Worm (Caenorhabditis elegans): Measurements from ENCODE around the gene T28F3.9.
"Not testable (repeated sequence)": the region's sequence is repeated elsewhere in the genome, so short reads cannot be mapped to it uniquely, and the experiment has no call there.

The T28F3.9 gene

DNA sequence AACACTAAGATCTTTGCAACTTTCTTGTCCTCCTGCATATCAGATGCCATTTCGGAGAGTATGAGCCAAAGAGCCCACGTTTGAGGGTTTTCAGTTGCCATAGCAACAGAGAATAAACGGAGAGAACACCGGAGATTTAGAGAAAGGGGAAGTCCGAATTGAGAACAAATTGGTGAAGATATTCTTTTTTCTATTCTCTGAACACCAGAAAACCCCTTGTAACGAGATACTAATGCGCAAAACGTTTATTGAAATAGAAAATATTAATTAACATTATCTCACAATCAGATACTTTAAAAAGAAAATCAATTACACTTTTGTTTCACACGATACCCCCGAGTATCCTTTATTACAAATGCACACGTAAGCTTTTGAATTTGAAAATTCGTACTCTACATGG lies 6.4 kb upstream of the T28F3.9 start, which contains the start of gene ifta-2:
ifta-2 (minus strand) TSS at position 101 of the 400 bp plus-strand sequence.
- TF ChIP-seq ahr-1 (tag; optimal IDR thresholded peaks at IDR 0.05) = no peak
- no peak for TF ChIP-seq pag-3 (tag; optimal IDR thresholded peaks at IDR 0.05; ENCODE audit: borderline replicate concordance)

DNA sequence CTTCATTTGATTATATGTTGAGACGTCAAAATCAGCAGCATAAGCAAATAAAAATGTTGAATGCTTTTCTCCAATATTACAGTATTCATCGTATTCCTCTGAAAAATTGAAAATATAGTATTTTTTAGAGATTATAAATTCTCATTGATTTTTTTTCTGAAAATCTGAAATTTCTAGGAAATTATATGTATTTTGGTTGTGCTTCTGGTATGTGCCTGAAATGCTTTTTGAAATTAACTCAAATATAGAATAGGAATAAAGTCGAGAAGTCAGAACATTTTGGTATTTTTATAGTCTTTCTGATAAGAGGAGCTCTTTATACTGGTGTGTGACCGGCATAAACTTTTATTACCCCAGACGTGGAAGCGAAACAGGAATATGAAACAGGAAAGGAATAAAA lies 1.1 kb upstream of the T28F3.9 start, which contains the start of gene T28F3.8:
T28F3.8 (minus strand) TSS at position 101 of the 400 bp plus-strand sequence.
- not testable (repeated sequence) for TF ChIP-seq ztf-16 (tag; optimal IDR thresholded peaks at IDR 0.05); ceh-18 (tag; optimal IDR thresholded peaks at IDR 0.05); ceh-19 (GFP tag; optimal IDR thresholded peaks at IDR 0.05)

DNA sequence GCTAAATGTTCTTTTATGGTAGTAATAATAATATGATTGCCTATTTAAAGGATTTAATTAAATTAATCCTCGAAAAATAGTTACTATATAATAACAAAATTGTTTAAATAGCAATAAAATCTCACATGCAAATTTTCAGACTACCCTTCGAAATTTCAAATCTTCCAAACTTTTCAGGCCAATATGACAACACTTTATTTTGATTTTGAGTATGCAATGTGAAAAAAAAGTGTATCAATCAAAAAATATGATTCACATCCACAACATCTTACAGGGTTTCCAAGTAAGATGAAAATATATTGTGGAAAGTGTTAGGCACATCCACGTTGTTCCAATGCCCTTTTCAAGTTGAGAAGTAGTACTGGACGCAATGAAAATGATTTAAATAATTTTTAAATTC lies 3.5 kb downstream of the T28F3.9 start, which contains the start of gene snf-9:
snf-9 (plus strand) TSS at position 301 of the 400 bp plus-strand sequence.
- TF ChIP-seq lin-11 (tag; optimal IDR thresholded peaks at IDR 0.05) (no peak), K02D7.2 (tag; optimal IDR thresholded peaks at IDR 0.05) (no peak), rnt-1 (tag; optimal IDR thresholded peaks at IDR 0.05) (no peak), pat-9 (tag; optimal IDR thresholded peaks at IDR 0.05) (no peak), dmd-4 (tag; optimal IDR thresholded peaks at IDR 0.05; ENCODE audit: borderline replicate concordance) (no peak), eyg-1 (tag; optimal IDR thresholded peaks at IDR 0.05) (no peak), nhr-11 (tag; optimal IDR thresholded peaks at IDR 0.05) (no peak), C08G9.2 (tag; optimal IDR thresholded peaks at IDR 0.05) (no peak)

DNA sequence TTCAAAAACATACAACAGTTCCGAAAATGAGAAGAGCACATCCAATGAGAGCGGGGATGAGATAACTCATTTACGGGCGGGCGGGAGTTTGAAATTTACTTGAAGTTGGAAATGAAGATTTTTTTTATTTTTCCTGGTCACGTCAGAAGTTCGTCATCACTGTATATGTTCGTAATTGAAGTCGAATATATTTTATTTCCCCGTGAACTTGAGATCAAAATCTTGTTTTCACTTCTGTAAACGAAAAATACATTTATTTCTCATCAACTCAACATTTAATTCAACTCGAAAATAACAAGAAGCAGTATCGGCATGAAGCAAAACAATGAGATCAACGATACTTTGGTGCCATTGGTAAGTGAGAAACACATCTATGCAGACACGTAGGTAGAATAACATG lies 8.1 kb downstream of the T28F3.9 start, which contains the start of gene C49C3.20:
C49C3.20 (minus strand) TSS at position 101 of the 400 bp plus-strand sequence.
- no peak for TF ChIP-seq fkh-10 (GFP tag; optimal IDR thresholded peaks at IDR 0.05)
- TF ChIP-seq elt-2 (tag; optimal IDR thresholded peaks at IDR 0.05) = no peak
- no peak for TF ChIP-seq unc-42 (tag; optimal IDR thresholded peaks at IDR 0.05)
- TF ChIP-seq unc-3 (GFP tag; conservative IDR thresholded peaks at IDR 0.05) = no peak
- TF ChIP-seq unc-3 (tag; optimal IDR thresholded peaks at IDR 0.05) = no peak
- TF ChIP-seq ref-2 (tag; optimal IDR thresholded peaks at IDR 0.05) = no peak
- no peak for TF ChIP-seq npax-4 (tag; optimal IDR thresholded peaks at IDR 0.05)
- TF ChIP-seq lin-11 (tag; optimal IDR thresholded peaks at IDR 0.05) = no peak
- TF ChIP-seq K09A11.1 (tag; optimal IDR thresholded peaks at IDR 0.05; ENCODE audit: insufficient read depth) = no peak
- TF ChIP-seq hlh-6 (tag; optimal IDR thresholded peaks at IDR 0.05) = no peak
- TF ChIP-seq ceh-6 (GFP tag; optimal IDR thresholded peaks at IDR 0.05) = no peak
- no peak for TF ChIP-seq lim-6 (tag; optimal IDR thresholded peaks at IDR 0.05)
- no peak for TF ChIP-seq ztf-16 (tag; optimal IDR thresholded peaks at IDR 0.05)
- TF ChIP-seq tbx-7 (tag; optimal IDR thresholded peaks at IDR 0.05) = no peak
- no peak for TF ChIP-seq pha-2 (tag; optimal IDR thresholded peaks at IDR 0.05)
- TF ChIP-seq ceh-31 (tag; optimal IDR thresholded peaks at IDR 0.05) = no peak
- no peak for TF ChIP-seq unc-55 (GFP tag; optimal IDR thresholded peaks at IDR 0.05)
- no peak for TF ChIP-seq C08G9.2 (tag; optimal IDR thresholded peaks at IDR 0.05)
- TF ChIP-seq zip-5 (tag; optimal IDR thresholded peaks at IDR 0.05) = no peak

DNA sequence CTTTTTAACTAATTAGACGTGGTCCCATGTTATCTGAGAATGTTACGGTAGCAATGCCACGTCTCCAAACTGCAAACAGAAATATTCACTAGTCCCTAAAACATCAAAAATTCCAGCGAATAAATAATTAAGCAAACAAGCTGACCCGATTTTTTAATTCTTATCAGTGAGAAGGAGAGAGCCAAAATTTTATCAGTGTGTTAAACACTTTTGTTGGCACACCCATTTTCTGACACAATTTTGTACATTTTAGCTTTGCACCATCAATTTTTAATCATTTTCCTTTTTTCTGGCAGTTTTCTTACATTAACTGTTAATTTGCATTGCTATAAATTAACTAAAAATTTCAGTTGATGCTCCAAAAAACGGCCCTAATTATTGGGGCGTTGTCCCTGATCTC lies 12.1 kb downstream of the T28F3.9 start, which contains the start of gene C49C3.4:
C49C3.4 (plus strand) TSS at position 351 of the 400 bp plus-strand sequence.
- no peak for TF ChIP-seq hlh-15 (tag; optimal IDR thresholded peaks at IDR 0.05)
- TF ChIP-seq ceh-45 (GFP tag; IDR thresholded peaks at IDR 0.05) = no peak
- TF ChIP-seq ceh-30 (tag; optimal IDR thresholded peaks at IDR 0.05) = no peak
- TF ChIP-seq fkh-6 (tag; optimal IDR thresholded peaks at IDR 0.05) = no peak
- no peak for TF ChIP-seq T23F11.4 (GFP tag; optimal IDR thresholded peaks at IDR 0.05)

DNA sequence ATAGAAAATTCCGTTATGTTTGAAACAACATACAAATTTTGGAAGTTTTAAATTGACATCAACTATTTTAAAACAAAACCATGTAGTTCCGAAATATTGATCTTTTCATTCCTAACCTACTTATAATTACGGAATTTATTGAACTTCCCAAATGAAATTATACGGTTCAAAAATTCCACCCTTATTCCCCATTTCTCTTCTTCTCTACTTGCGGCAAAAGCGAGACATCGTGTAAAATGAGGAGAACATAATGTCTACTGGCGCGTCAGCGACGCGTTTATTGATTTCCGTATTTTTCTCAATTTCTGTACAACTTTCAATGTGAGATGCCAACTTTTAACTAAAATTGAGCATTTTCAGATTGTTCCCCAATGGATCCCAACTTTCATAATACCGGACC lies 20.5 kb downstream of the T28F3.9 start, which contains the start of gene ceh-88:
ceh-88 (plus strand) TSS at position 355 of the 400 bp plus-strand sequence.
- TF ChIP-seq ets-4 (tag; optimal IDR thresholded peaks at IDR 0.05) = no peak
- peak; percentile 73 for TF ChIP-seq unc-42 (tag; optimal IDR thresholded peaks at IDR 0.05)
- TF ChIP-seq ceh-31 (tag; optimal IDR thresholded peaks at IDR 0.05) = peak; percentile 3
- TF ChIP-seq ceh-48 (tag; optimal IDR thresholded peaks at IDR 0.05) = peak; percentile 88
